Fruit fly (Drosophila melanogaster) whole organism, pupa: Measurements from ENCODE around the gene mrn.

Source experiments
- CG13204 ChIP-seq: fragments of 200-800 bp; sonication (Bioruptor generic); optimal IDR thresholded peaks from 2 replicates; lab custom pipeline; 2018; ENCODE audit warnings: missing biosample characterization, mild to moderate bottlenecking, missing genetic modification characterization, moderate library complexity
- EcR ChIP-seq: fragments of 200-800 bp; sonication (Bioruptor generic); optimal IDR thresholded peaks from 3 replicates; lab custom pipeline; 2019; ENCODE audit warnings: missing biosample characterization, missing genetic modification characterization, mild to moderate bottlenecking, moderate library complexity, missing genetic modification reagents
- fd96Ca ChIP-seq: fragments of 200-800 bp; sonication (Bioruptor generic); IDR thresholded peaks from 3 replicates; pipeline ENCODE4 v1.3.6; 2022; ENCODE audit warnings: missing biosample characterization, missing genetic modification characterization

DNA sequence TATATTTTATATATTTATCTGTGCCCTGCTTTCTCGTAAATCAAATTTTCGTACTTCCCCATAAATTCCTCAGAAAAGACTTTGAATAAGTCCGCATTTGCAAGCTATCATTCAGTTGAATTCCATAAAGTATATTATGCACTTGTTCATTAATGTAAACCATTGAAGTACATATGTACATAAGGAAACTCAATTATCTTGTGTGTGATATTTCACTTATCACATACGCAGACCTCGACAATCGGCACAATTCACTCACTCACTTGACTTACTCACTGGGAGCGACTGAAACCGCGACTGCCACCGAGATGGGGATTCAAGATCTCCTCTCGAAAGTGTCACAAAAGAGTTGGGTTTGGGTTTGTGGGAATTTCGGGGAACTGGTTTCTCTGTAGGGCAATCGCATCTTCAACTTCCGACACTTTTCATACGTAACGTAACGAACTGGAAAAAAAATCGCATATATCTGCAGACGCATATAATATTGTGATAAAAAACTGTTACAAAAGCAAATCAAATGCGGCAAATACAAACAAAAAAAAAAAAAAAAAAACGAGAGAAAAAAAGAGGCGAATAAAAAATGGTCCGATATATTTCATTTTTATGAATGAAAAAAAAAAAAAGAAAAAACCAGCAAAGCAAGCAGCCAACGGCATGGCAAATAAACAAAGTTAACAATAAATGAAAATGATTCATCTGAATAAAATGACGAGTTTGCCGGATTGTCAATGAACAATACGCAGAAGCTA, 16.9 kb upstream of the mrn start:
- TF ChIP-seq EcR (peak; percentile 40), fd96Ca (GFP tag; lab: Robert Waterston, UW) (no peak), CG13204 (GFP tag; lab: Kevin White, UChicago) (no peak)
